Fruit fly (Drosophila melanogaster): ENCODE results near the gene CG12402.

- TF ChIP-seq CG8478 (optimal IDR thresholded peaks at IDR 0.05) (no peak), CTCF (optimal IDR thresholded peaks at IDR 0.05) (no peak)
These were observed 37.5 kb downstream of the CG12402 start for dm6 chr3R:14070664-14071063.

Data from S2 (cell line).